Worm (Caenorhabditis elegans) whole organism, midembryonic: ENCODE results near the gene glb-4.

ENCODE experiments used
- cog-1 ChIP-seq: sonication (generic microtip); optimal IDR thresholded peaks from 2 replicates; lab custom pipeline; 2016; ENCODE audit warnings: missing genetic modification characterization, missing compliant biosample characterization
- flt-1 ChIP-seq: fragments of 200-800 bp; sonication (Bioruptor generic); IDR thresholded peaks from 2 replicates; pipeline ENCODE4 v1.3.6; 2022; ENCODE audit warnings: missing genetic modification characterization, missing compliant biosample characterization
- ztf-29 ChIP-seq: fragments of 200-800 bp; sonication (Bioruptor generic); IDR thresholded peaks from 2 replicates; pipeline ENCODE4 v1.3.6; 2022; ENCODE audit warnings: missing genetic modification reagents, missing genetic modification characterization, missing compliant biosample characterization

ce11 chrII:11135773-11136172 lies 24.8 kb upstream of the glb-4 start:
- TF ChIP-seq flt-1 (GFP tag; lab: Robert Waterston, UW): no peak
- TF ChIP-seq ztf-29: no peak
- TF ChIP-seq cog-1 (tag; lab: Kevin White, UChicago): no peak
